Worm (Caenorhabditis elegans) whole organism, early embryonic: Measurements from ENCODE around the gene F42A10.9.

Experiments used
- ama-1 ChIP-seq: fragments of 150-350 bp; optimal IDR thresholded peaks from 2 replicates; lab custom pipeline; 2014
- ceh-13 ChIP-seq: fragments of 200-800 bp; sonication (Bioruptor generic); optimal IDR thresholded peaks from 2 replicates; lab custom pipeline; 2018; ENCODE audit warnings: mild to moderate bottlenecking, missing genetic modification characterization, missing compliant biosample characterization
- ceh-36 ChIP-seq: sonication (generic microtip); optimal IDR thresholded peaks from 2 replicates; lab custom pipeline; 2016; ENCODE audit warnings: missing genetic modification characterization, inconsistent platforms, missing compliant biosample characterization
- flt-1 ChIP-seq: fragments of 200-800 bp; sonication (Bioruptor generic); IDR thresholded peaks from 2 replicates; pipeline ENCODE4 v1.3.6; 2022; ENCODE audit warnings: missing genetic modification characterization, missing compliant biosample characterization
- hmg-4 ChIP-seq: fragments of 200-800 bp; sonication (Bioruptor generic); optimal IDR thresholded peaks from 2 replicates; lab custom pipeline; 2018; ENCODE audit warnings: mild to moderate bottlenecking, missing genetic modification characterization, missing compliant biosample characterization
- pes-1 ChIP-seq: fragments of 200-800 bp; sonication (Bioruptor generic); IDR thresholded peaks from 2 replicates; pipeline ENCODE4 v1.3.6; 2022; ENCODE audit warnings: missing genetic modification reagents, missing genetic modification characterization, missing compliant biosample characterization

ce11 chrIII:6165240-6165639, 867 bp downstream of the F42A10.9 start:
- no peak for TF ChIP-seq ama-1 (lab: Kevin White, UChicago)
- TF ChIP-seq flt-1 (GFP tag; lab: Robert Waterston, UW) = no peak
- TF ChIP-seq hmg-4 (GFP tag; lab: Kevin White, UChicago) = no peak
- TF ChIP-seq ceh-36 = no peak
- TF ChIP-seq ceh-13 (GFP tag; lab: Kevin White, UChicago) = no peak
- TF ChIP-seq pes-1 = no peak
